Fruit fly (Drosophila melanogaster) whole organism, embryonic: ENCODE results near the gene Txl.

Experiments
- Adf1 ChIP-seq: fragments of 200-800 bp; sonication (Bioruptor generic); IDR thresholded peaks from 2 replicates; pipeline ENCODE4 v1.3.6; 2022; ENCODE audit warnings: missing biosample characterization, missing genetic modification characterization
- Aef1 ChIP-seq: fragments of 200-800 bp; sonication (Bioruptor generic); IDR thresholded peaks from 3 replicates; pipeline ENCODE4 v1.3.6; 2022; ENCODE audit warnings: missing biosample characterization, missing genetic modification characterization
- CG10979 ChIP-seq: fragments of 200-800 bp; sonication (Bioruptor generic); optimal IDR thresholded peaks from 2 replicates; lab custom pipeline; 2018; ENCODE audit warnings: missing biosample characterization, mild to moderate bottlenecking, missing genetic modification characterization, moderate library complexity
- CG11696 ChIP-seq: fragments of 200-800 bp; sonication (Bioruptor generic); IDR thresholded peaks from 2 replicates; pipeline ENCODE4 v1.3.6; 2022; ENCODE audit warnings: missing biosample characterization, missing genetic modification characterization
- CG13296 ChIP-seq: fragments of 200-800 bp; sonication (Bioruptor generic); optimal IDR thresholded peaks from 3 replicates; lab custom pipeline; 2018; ENCODE audit warnings: missing biosample characterization, mild to moderate bottlenecking, missing genetic modification characterization
- CG1603 ChIP-seq: fragments of 200-800 bp; sonication (Bioruptor generic); optimal IDR thresholded peaks from 2 replicates; lab custom pipeline; 2019; ENCODE audit warnings: missing biosample characterization, mild to moderate bottlenecking, missing genetic modification characterization, moderate library complexity
- CG2678 ChIP-seq: fragments of 200-800 bp; sonication (Bioruptor generic); optimal IDR thresholded peaks from 3 replicates; lab custom pipeline; 2019; ENCODE audit warnings: missing biosample characterization, mild to moderate bottlenecking, missing genetic modification characterization, moderate library complexity
- CG31388 ChIP-seq: fragments of 200-800 bp; sonication (Bioruptor generic); optimal IDR thresholded peaks from 2 replicates; lab custom pipeline; 2016; ENCODE audit warnings: missing biosample characterization, missing genetic modification characterization
- CG32532 ChIP-seq: fragments of 200-800 bp; sonication (Bioruptor generic); IDR thresholded peaks from 2 replicates; pipeline ENCODE4 v1.3.6; 2022; ENCODE audit warnings: missing biosample characterization, missing genetic modification characterization
- CG33557 ChIP-seq: fragments of 200-800 bp; sonication (Bioruptor generic); optimal IDR thresholded peaks from 2 replicates; lab custom pipeline; 2019; ENCODE audit warnings: missing biosample characterization, mild to moderate bottlenecking, missing genetic modification characterization, moderate library complexity
- CG42726 ChIP-seq: fragments of 200-800 bp; sonication (Bioruptor generic); IDR thresholded peaks from 2 replicates; pipeline ENCODE4 v1.3.6; 2022; ENCODE audit warnings: missing biosample characterization, missing genetic modification characterization; ENCODE audit not compliant: partially characterized antibody
- CG4282 ChIP-seq: fragments of 200-800 bp; sonication (Bioruptor generic); optimal IDR thresholded peaks from 2 replicates; lab custom pipeline; 2016; ENCODE audit warnings: missing biosample characterization, missing genetic modification characterization
- CG4360 ChIP-seq: fragments of 200-800 bp; sonication (Bioruptor generic); IDR thresholded peaks from 2 replicates; pipeline ENCODE4 v1.3.6; 2022; ENCODE audit warnings: missing biosample characterization, missing genetic modification characterization
- CG5953 ChIP-seq: fragments of 200-800 bp; sonication (Bioruptor generic); IDR thresholded peaks from 2 replicates; pipeline ENCODE4 v1.3.6; 2022; ENCODE audit warnings: missing biosample characterization, missing genetic modification characterization
- CG6791 ChIP-seq: fragments of 200-800 bp; sonication (Bioruptor generic); IDR thresholded peaks from 3 replicates; pipeline ENCODE4 v1.3.6; 2022; ENCODE audit warnings: missing biosample characterization, missing genetic modification characterization; ENCODE audit not compliant: partially characterized antibody
- CG7928 ChIP-seq: fragments of 200-800 bp; sonication (Bioruptor generic); optimal IDR thresholded peaks from 2 replicates; lab custom pipeline; 2017; ENCODE audit warnings: missing biosample characterization, mild to moderate bottlenecking, missing genetic modification characterization
- CG8388 ChIP-seq: fragments of 200-800 bp; sonication (Bioruptor generic); optimal IDR thresholded peaks from 2 replicates; lab custom pipeline; 2019; ENCODE audit warnings: missing biosample characterization, mild to moderate bottlenecking, missing genetic modification characterization, moderate library complexity
- CG9932 ChIP-seq: fragments of 200-800 bp; sonication (Bioruptor generic); IDR thresholded peaks from 2 replicates; pipeline ENCODE4 v1.3.6; 2022; ENCODE audit warnings: missing biosample characterization, missing genetic modification characterization
- Fer1 ChIP-seq: fragments of 200-800 bp; sonication (Bioruptor generic); optimal IDR thresholded peaks from 2 replicates; lab custom pipeline; 2017; ENCODE audit warnings: missing biosample characterization, mild to moderate bottlenecking, missing genetic modification characterization
- Lim3 ChIP-seq: fragments of 200-800 bp; sonication (Bioruptor generic); IDR thresholded peaks from 2 replicates; pipeline ENCODE4 v1.3.6; 2022; ENCODE audit warnings: missing biosample characterization, missing genetic modification characterization
- Nf-YA ChIP-seq: fragments of 200-800 bp; sonication (Bioruptor generic); IDR thresholded peaks from 2 replicates; pipeline ENCODE4 v1.3.6; 2022; ENCODE audit warnings: missing biosample characterization, missing genetic modification characterization
- Sry-β ChIP-seq: fragments of 200-800 bp; sonication (Bioruptor generic); optimal IDR thresholded peaks from 2 replicates; lab custom pipeline; 2018; ENCODE audit warnings: missing biosample characterization, mild to moderate bottlenecking, missing genetic modification characterization, moderate library complexity
- Stat92E ChIP-seq, 3 experiments: fragments of >200 bp in 2 of 3; fragments of 200-800 bp in 1 of 3; sonication (Bioruptor generic) in 1 of 3; optimal IDR thresholded peaks; 2 replicates each; lab custom pipeline; 2017 to 2019; ENCODE audit warnings: missing biosample characterization in 3 of 3, missing genetic modification characterization in 3 of 3, mild to moderate bottlenecking in 1 of 3, moderate library complexity in 1 of 3
- Taf1 ChIP-seq: fragments of 200-800 bp; sonication (Bioruptor generic); IDR thresholded peaks from 2 replicates; pipeline ENCODE4 v1.3.6; 2022; ENCODE audit warnings: missing biosample characterization, missing genetic modification characterization
- ab ChIP-seq: fragments of 200-800 bp; sonication (Bioruptor generic); optimal IDR thresholded peaks from 2 replicates; lab custom pipeline; 2016; ENCODE audit warnings: missing biosample characterization, missing genetic modification characterization
- abd-A ChIP-seq: fragments of 200-800 bp; sonication (Bioruptor generic); optimal IDR thresholded peaks from 3 replicates; lab custom pipeline; 2019; ENCODE audit warnings: missing biosample characterization, mild to moderate bottlenecking, missing genetic modification characterization, moderate library complexity
- amos ChIP-seq: fragments of 200-800 bp; sonication (Bioruptor generic); IDR thresholded peaks from 2 replicates; pipeline ENCODE4 v1.3.6; 2022; ENCODE audit warnings: missing biosample characterization, missing genetic modification characterization; ENCODE audit not compliant: partially characterized antibody
- ash1 ChIP-seq: fragments of 200-800 bp; sonication (Bioruptor generic); optimal IDR thresholded peaks from 2 replicates; lab custom pipeline; 2018; ENCODE audit warnings: missing biosample characterization, mild to moderate bottlenecking, missing genetic modification characterization
- bsh ChIP-seq, 2 experiments: fragments of 200-800 bp; sonication (Bioruptor generic); optimal IDR thresholded peaks; 2 replicates each; lab custom pipeline; 2017 to 2018; ENCODE audit warnings: mild to moderate bottlenecking in 2 of 2, missing biosample characterization in 2 of 2, missing genetic modification characterization in 2 of 2, moderate library complexity in 1 of 2
- cad ChIP-seq: fragments of >200 bp; optimal IDR thresholded peaks from 2 replicates; lab custom pipeline; 2017; ENCODE audit warnings: missing biosample characterization, missing genetic modification characterization
- da ChIP-seq: fragments of 200-800 bp; sonication (Bioruptor generic); optimal IDR thresholded peaks from 2 replicates; lab custom pipeline; 2016; ENCODE audit warnings: missing biosample characterization, missing genetic modification characterization
- dmrt11E ChIP-seq: fragments of 200-800 bp; sonication (Bioruptor generic); optimal IDR thresholded peaks from 3 replicates; lab custom pipeline; 2018; ENCODE audit warnings: missing biosample characterization, mild to moderate bottlenecking, missing genetic modification characterization, moderate library complexity
- fd64A ChIP-seq: fragments of 200-800 bp; sonication (Bioruptor generic); optimal IDR thresholded peaks from 3 replicates; lab custom pipeline; 2018; ENCODE audit warnings: missing biosample characterization, mild to moderate bottlenecking, missing genetic modification characterization
- fru ChIP-seq: fragments of >200 bp; optimal IDR thresholded peaks from 2 replicates; lab custom pipeline; 2017
- gcm2 ChIP-seq: fragments of 200-800 bp; sonication (Bioruptor generic); optimal IDR thresholded peaks from 2 replicates; lab custom pipeline; 2016; ENCODE audit warnings: missing biosample characterization, missing genetic modification characterization
- h ChIP-seq: fragments of >200 bp; optimal IDR thresholded peaks from 2 replicates; lab custom pipeline; 2017
- kah ChIP-seq: fragments of 200-800 bp; sonication (Bioruptor generic); optimal IDR thresholded peaks from 2 replicates; lab custom pipeline; 2018; ENCODE audit warnings: missing biosample characterization, mild to moderate bottlenecking, missing genetic modification characterization
- kay ChIP-seq: fragments of 200-800 bp; sonication (Bioruptor generic); optimal IDR thresholded peaks from 2 replicates; lab custom pipeline; 2016; ENCODE audit warnings: missing biosample characterization, missing genetic modification characterization
- lmd ChIP-seq: fragments of 200-800 bp; sonication (Bioruptor generic); IDR thresholded peaks from 2 replicates; pipeline ENCODE4 v1.3.6; 2022; ENCODE audit warnings: missing biosample characterization, missing genetic modification characterization
- luna ChIP-seq: fragments of 200-800 bp; sonication (Bioruptor generic); optimal IDR thresholded peaks from 2 replicates; lab custom pipeline; 2016; ENCODE audit warnings: missing biosample characterization, missing genetic modification characterization
- maf-S ChIP-seq: fragments of 200-800 bp; sonication (Bioruptor generic); optimal IDR thresholded peaks from 2 replicates; lab custom pipeline; 2016; ENCODE audit warnings: missing biosample characterization, missing genetic modification characterization
- nerfin-2 ChIP-seq: fragments of 200-800 bp; sonication (Bioruptor generic); IDR thresholded peaks from 2 replicates; pipeline ENCODE4 v1.3.6; 2022; ENCODE audit warnings: missing biosample characterization, missing genetic modification characterization; ENCODE audit not compliant: partially characterized antibody
- pb ChIP-seq: fragments of 200-800 bp; sonication (Bioruptor generic); optimal IDR thresholded peaks from 3 replicates; lab custom pipeline; 2016; ENCODE audit warnings: missing biosample characterization, missing genetic modification characterization
- psq ChIP-seq: fragments of 200-800 bp; sonication (Bioruptor generic); optimal IDR thresholded peaks from 2 replicates; lab custom pipeline; 2017; ENCODE audit warnings: missing biosample characterization, missing genetic modification characterization
- sc ChIP-seq, 3 experiments: fragments of >200 bp in 2 of 3; fragments of 200-800 bp in 1 of 3; sonication (Bioruptor generic) in 1 of 3; optimal IDR thresholded peaks; 2 replicates in 2 of 3; 3 replicates in 1 of 3; lab custom pipeline; 2017; ENCODE audit warnings: mild to moderate bottlenecking in 1 of 3, missing biosample characterization in 1 of 3, missing genetic modification characterization in 1 of 3, missing genetic modification reagents in 1 of 3
- sisA ChIP-seq: fragments of 200-800 bp; sonication (Bioruptor generic); IDR thresholded peaks from 2 replicates; pipeline ENCODE4 v1.3.6; 2022; ENCODE audit warnings: missing biosample characterization, missing genetic modification characterization
- sr ChIP-seq: fragments of 200-800 bp; sonication (Bioruptor generic); IDR thresholded peaks from 3 replicates; pipeline ENCODE4 v1.3.6; 2022; ENCODE audit warnings: missing biosample characterization, missing genetic modification characterization
- tio ChIP-seq: fragments of 200-800 bp; sonication (Bioruptor generic); optimal IDR thresholded peaks from 2 replicates; lab custom pipeline; 2017; ENCODE audit warnings: missing biosample characterization, missing genetic modification characterization, inconsistent platforms
- unpg ChIP-seq: fragments of 200-800 bp; sonication (Bioruptor generic); optimal IDR thresholded peaks from 3 replicates; lab custom pipeline; 2018; ENCODE audit warnings: missing biosample characterization, mild to moderate bottlenecking, missing genetic modification characterization, moderate library complexity

Txl gene

DNA sequence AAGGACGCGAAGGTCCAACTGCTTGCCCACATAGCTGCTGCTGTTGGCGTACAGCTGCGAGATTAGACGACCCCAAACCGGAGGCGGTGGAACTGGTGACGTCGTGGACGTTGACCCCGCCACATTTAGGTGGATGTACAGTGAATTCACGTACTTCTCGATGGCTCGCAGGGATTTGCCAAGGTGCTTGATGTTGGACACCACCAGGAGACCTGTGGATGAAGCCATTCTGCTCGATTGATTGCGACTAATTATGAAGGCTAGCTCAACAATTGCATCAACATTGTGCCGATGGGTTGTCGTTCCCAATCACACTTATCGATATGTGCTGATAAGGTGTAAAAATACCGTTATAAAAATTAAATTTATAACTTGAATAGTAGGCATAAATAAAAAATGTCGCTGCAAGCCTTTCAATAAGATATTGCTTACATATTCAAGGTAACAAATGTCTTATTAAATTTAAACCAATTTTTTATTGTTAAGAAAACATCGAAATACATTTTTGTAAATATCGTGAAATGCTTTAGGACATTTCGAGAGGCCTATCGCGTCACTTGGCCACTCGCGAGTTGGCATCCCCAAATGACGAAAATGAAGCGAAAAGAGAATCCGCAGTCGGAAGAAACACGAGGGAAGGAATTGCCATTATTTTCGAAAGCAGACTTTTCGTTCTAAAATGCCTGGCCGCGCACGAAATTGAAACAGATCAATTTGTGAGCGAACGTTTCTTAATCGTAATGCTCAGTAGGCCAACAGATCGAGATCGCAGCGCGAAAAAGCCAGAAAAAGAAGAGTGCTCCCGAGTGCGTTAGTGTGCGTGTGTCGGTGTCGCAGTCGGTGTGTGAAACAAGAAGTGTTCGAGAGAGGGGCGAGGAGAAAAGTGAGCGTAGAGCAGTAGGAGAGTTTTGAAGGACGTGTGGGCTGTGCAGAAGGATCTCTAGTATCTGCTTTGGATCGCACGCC, 3.2 kb downstream of the Txl start, which contains the start of the genes Ppat-Dpck and scny (continued):
- TF ChIP-seq sc (optimal IDR thresholded peaks at IDR 0.05; lab: Kevin White, UChicago) (no peak), sc (GFP tag; optimal IDR thresholded peaks at IDR 0.05; lab: Kevin White, UChicago) (no peak), h (lab: Kevin White, UChicago) (no peak), CG32532 (GFP tag; lab: Robert Waterston, UW) (no peak), da (GFP tag; lab: Kevin White, UChicago) (no peak), Stat92E (GFP tag; optimal IDR thresholded peaks at IDR 0.05; lab: Kevin White, UChicago) (peak in 1 of 3 experiments; percentile 66), gcm2 (GFP tag; lab: Kevin White, UChicago) (no peak), kay (GFP tag; lab: Kevin White, UChicago) (peak; percentile 38), psq (GFP tag; lab: Kevin White, UChicago) (peak; percentile 99), luna (no peak), maf-S (GFP tag; lab: Kevin White, UChicago) (no peak), CG42726 (GFP tag; lab: Robert Waterston, UW) (peak; percentile 72), Aef1 (GFP tag; lab: Robert Waterston, UW) (no peak), amos (peak; percentile 93), nerfin-2 (GFP tag; lab: Robert Waterston, UW) (peak; percentile 59; the same call in 1 of the 2 replicates), Lim3 (GFP tag; lab: Robert Waterston, UW) (no peak), fru (lab: Kevin White, UChicago) (no peak), CG6791 (GFP tag; lab: Robert Waterston, UW) (peak; percentile 88), tio (GFP tag; lab: Kevin White, UChicago) (no peak), ab (GFP tag; lab: Kevin White, UChicago) (no peak), kah (GFP tag; lab: Kevin White, UChicago) (peak; percentile 49), CG7928 (no peak), bsh (GFP tag; optimal IDR thresholded peaks at IDR 0.05; lab: Kevin White, UChicago) (peak in 1 of 2 experiments; percentile 8), CG4360 (GFP tag; lab: Robert Waterston, UW) (no peak), Taf1 (GFP tag; lab: Robert Waterston, UW) (0 out of 2 replicates have a peak, but pooled peaks have one; percentile 13), CG10979 (tag; lab: Kevin White, UChicago) (no peak), cad (GFP tag; lab: Kevin White, UChicago) (no peak), Sry-β (GFP tag; lab: Kevin White, UChicago) (peak; percentile 0), CG11696 (GFP tag; lab: Robert Waterston, UW) (no peak), abd-A (tag; lab: Kevin White, UChicago) (no peak), Adf1 (GFP tag; lab: Robert Waterston, UW) (peak; percentile 63), sr (GFP tag; lab: Robert Waterston, UW) (no peak), CG2678 (tag; lab: Kevin White, UChicago) (no peak), CG33557 (GFP tag; lab: Kevin White, UChicago) (peak; percentile 35), lmd (GFP tag; lab: Robert Waterston, UW) (no peak), Fer1 (GFP tag; lab: Kevin White, UChicago) (peak; percentile 33), CG8388 (GFP tag; lab: Kevin White, UChicago) (no peak), CG4282 (GFP tag; lab: Kevin White, UChicago) (peak; percentile 4), fd64A (GFP tag; lab: Kevin White, UChicago) (no peak), CG9932 (GFP tag; lab: Robert Waterston, UW) (peak; percentile 14; the same call in 1 of the 2 replicates), unpg (GFP tag; lab: Kevin White, UChicago) (peak; percentile 40), ash1 (GFP tag; lab: Kevin White, UChicago) (no peak), sisA (GFP tag; lab: Robert Waterston, UW) (no peak), CG13296 (no peak), Nf-YA (no peak), CG1603 (tag; lab: Kevin White, UChicago) (no peak), dmrt11E (peak; percentile 8), CG31388 (GFP tag; lab: Kevin White, UChicago) (no peak), CG5953 (GFP tag; lab: Robert Waterston, UW) (no peak), pb (GFP tag; lab: Kevin White, UChicago) (no peak)
